Worm (Caenorhabditis elegans): ENCODE results near the gene F40F11.3.

F40F11.3 gene

ce11 chrIV:11566146-11566545 is 27.7 kb downstream of the F40F11.3 start, which contains the start of gene sec-24.1 (continued):
- TF ChIP-seq pbrm-1 (GFP tag; IDR thresholded peaks at IDR 0.05) (peak; percentile 83), dpl-1 (GFP tag; optimal IDR thresholded peaks at IDR 0.05) (peak; percentile 59), ekl-4 (GFP tag; IDR thresholded peaks at IDR 0.05) (peak; percentile 47; the same call in 1 of the 2 replicates), ZK185.1 (tag; optimal IDR thresholded peaks at IDR 0.05; ENCODE audit: poor library complexity, severe bottlenecking) (peak; percentile 58), ceh-100 (GFP tag; IDR thresholded peaks at IDR 0.05) (peak; percentile 57; the same call in 1 of the 2 replicates), B0019.2 (GFP tag; conservative IDR thresholded peaks at IDR 0.05) (no peak; the same call in 1 of the 2 replicates), rcor-1 (GFP tag; IDR thresholded peaks at IDR 0.05) (peak; percentile 79; the same call in 1 of the 2 replicates), hlh-12 (tag; optimal IDR thresholded peaks at IDR 0.05) (no peak), egrh-3 (GFP tag; IDR thresholded peaks at IDR 0.05) (0 out of 2 replicates have a peak, but pooled peaks have one; percentile 32), T07F8.4 (tag; optimal IDR thresholded peaks at IDR 0.05) (no peak), nfyb-1 (GFP tag; IDR thresholded peaks at IDR 0.05) (peak; percentile 59; the same call in 1 of the 2 replicates), ceh-79 (tag; optimal IDR thresholded peaks at IDR 0.05) (no peak), repo-1 (tag; optimal IDR thresholded peaks at IDR 0.05) (peak; percentile 6), madf-3 (GFP tag; IDR thresholded peaks at IDR 0.05) (0 out of 2 replicates have a peak, but pooled peaks have one; percentile 37), cebp-1 (GFP tag; IDR thresholded peaks at IDR 0.05) (no peak), cebp-1 (tag; optimal IDR thresholded peaks at IDR 0.05) (peak; percentile 71), zfh-2 (GFP tag; conservative IDR thresholded peaks at IDR 0.05) (peak; percentile 55; the same call in 1 of the 2 replicates), lsl-1 (GFP tag; optimal IDR thresholded peaks at IDR 0.05) (peak; percentile 71), ztf-22 (GFP tag; optimal IDR thresholded peaks at IDR 0.05) (no peak), aptf-3 (GFP tag; IDR thresholded peaks at IDR 0.05) (no peak), Y67H2A.10 (GFP tag; conservative IDR thresholded peaks at IDR 0.05) (no peak)

DNA sequence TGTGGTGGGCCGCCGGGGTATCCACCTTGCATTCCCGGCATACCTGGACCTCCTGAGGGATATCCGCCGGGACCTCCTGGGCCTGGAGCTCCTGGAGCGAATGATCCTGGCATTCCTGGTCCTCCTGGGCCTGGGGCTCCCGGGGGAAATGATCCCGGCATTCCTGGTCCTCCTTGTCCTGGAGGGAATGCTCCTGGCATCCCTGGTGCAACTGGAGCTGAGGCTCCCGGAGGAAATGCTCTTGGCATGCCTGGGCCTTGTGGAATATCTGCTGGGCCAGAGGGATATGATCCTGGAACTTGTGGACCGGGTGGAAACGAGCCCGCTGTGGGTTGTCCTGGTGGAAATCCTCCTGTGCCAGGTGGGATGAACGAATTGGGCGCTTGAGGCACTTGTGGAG is 28.8 kb downstream of the F40F11.3 start:
- TF ChIP-seq zfh-2 (GFP tag; conservative IDR thresholded peaks at IDR 0.05), result peak; percentile 82
- TF ChIP-seq nfyb-1 (GFP tag; IDR thresholded peaks at IDR 0.05), result peak; percentile 17; the same call in 1 of the 2 replicates
- no peak for TF ChIP-seq lin-40 (tag; optimal IDR thresholded peaks at IDR 0.05)
- peak; percentile 92 for TF ChIP-seq egrh-3 (GFP tag; IDR thresholded peaks at IDR 0.05)

- TF ChIP-seq ekl-4 (GFP tag; IDR thresholded peaks at IDR 0.05) (0 out of 2 replicates have a peak, but pooled peaks have one; percentile 11), let-607 (tag; optimal IDR thresholded peaks at IDR 0.05) (no peak)
Measured at ce11 chrIV:11563090-11563489, 30.7 kb downstream of the F40F11.3 start.

DNA sequence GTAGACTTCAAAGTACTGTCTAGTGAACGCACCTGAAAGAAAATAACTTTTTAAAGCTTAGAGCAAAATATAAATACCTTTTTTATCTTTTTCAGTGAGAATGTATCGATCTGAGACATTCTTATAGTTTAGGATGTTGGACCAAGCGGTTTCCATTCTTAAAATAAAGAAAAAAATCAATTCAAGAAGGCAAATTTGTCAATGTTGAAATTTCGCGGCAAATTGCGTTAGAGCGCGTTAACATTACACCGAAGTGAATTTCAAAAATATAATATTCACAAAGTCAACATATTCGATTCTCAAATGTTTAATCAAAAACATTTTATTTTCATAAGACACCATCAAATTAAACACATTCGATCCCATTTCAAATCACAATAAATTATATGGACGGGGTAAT is 32.1 kb downstream of the F40F11.3 start, which contains the start of gene F12F6.7:
F12F6.7 (minus strand) TSS at position 157 of the 400 bp plus-strand sequence.
- TF ChIP-seq aptf-3 (GFP tag; IDR thresholded peaks at IDR 0.05), result no peak
- TF ChIP-seq F52B5.7 (tag; optimal IDR thresholded peaks at IDR 0.05), result no peak
- TF ChIP-seq hrde-1 (tag; optimal IDR thresholded peaks at IDR 0.05; ENCODE audit: borderline replicate concordance), result peak; percentile 37
- no peak for TF ChIP-seq nhr-120 (GFP tag; IDR thresholded peaks at IDR 0.05)
- TF ChIP-seq F39B2.1 (GFP tag; IDR thresholded peaks at IDR 0.05), result 0 out of 2 replicates have a peak, but pooled peaks have one; percentile 35
- no peak for TF ChIP-seq sdz-38 (tag; optimal IDR thresholded peaks at IDR 0.05)
- peak; percentile 5 for TF ChIP-seq efl-1 (GFP tag; optimal IDR thresholded peaks at IDR 0.05)

DNA sequence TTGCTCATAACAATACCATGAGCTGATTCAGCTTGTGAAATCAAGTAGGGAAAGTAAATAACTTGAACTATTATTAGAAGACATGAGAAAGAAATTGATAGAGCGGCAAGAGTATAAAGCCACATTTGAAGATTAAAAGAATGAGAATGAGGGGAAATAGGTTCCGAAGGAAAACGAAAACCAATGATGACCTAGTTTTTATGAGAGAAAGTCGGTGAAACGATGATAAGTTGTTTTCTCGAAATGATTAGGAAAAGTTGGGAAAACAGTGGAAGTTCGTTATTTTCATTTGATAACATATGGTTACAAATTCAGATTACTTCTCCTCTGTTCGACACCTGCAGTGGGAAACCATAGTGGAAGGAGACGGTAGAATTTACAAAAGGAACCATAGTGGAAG is 42.0 kb downstream of the F40F11.3 start, which contains the start of gene col-128:
col-128 (minus strand) TSS at position 148 of the 400 bp plus-strand sequence.
- TF ChIP-seq hlh-26 (GFP tag; conservative IDR thresholded peaks at IDR 0.05) (no peak), ztf-18 (tag; optimal IDR thresholded peaks at IDR 0.05) (no peak), cebp-1 (GFP tag; IDR thresholded peaks at IDR 0.05) (no peak), cebp-1 (tag; optimal IDR thresholded peaks at IDR 0.05) (no peak), tbp1 (GFP tag; optimal IDR thresholded peaks at IDR 0.05) (no peak), B0261.1 (tag; optimal IDR thresholded peaks at IDR 0.05) (no peak), snpc-3.4 (tag; optimal IDR thresholded peaks at IDR 0.05) (no peak), egl-18 (GFP tag; IDR thresholded peaks at IDR 0.05) (no peak), lin-26 (GFP tag; IDR thresholded peaks at IDR 0.05) (no peak), zim-3 (tag; optimal IDR thresholded peaks at IDR 0.05) (no peak), F57C9.4 (tag; optimal IDR thresholded peaks at IDR 0.05) (no peak), aptf-2 (GFP tag; conservative IDR thresholded peaks at IDR 0.05) (no peak), let-607 (tag; optimal IDR thresholded peaks at IDR 0.05) (no peak), bed-1 (GFP tag; IDR thresholded peaks at IDR 0.05) (no peak)
